2 worm cellular contexts compared by ENCODE assay signal in genomic region chrIV:16399017-16399416, ce11.
A peak's percentile ranks its signal among the peaks of the same experiment; 100 is the strongest.
TF ChIP-seq lines count a peak whose summit lies in the region.

No protein-coding gene starts in this region.

TF ChIP-seq in whole organism, L4 larva, 104 proteins besides CTCF, POLR2A, EP300 and RAD21 (continued from another document):
- TF ChIP-seq lim-7 (GFP tag; IDR thresholded peaks at IDR 0.05; lab: Robert Waterston, UW), result peak; percentile 87
- TF ChIP-seq dve-1 (tag; optimal IDR thresholded peaks at IDR 0.05; lab: Kevin White, UChicago; ENCODE audit: insufficient read depth), result peak; percentile 43
- peak; percentile 83 for TF ChIP-seq vab-7 (GFP tag; IDR thresholded peaks at IDR 0.05; lab: Robert Waterston, UW)
- no peak for TF ChIP-seq ama-1 (optimal IDR thresholded peaks at IDR 0.05; lab: Kevin White, UChicago)
- no peak for TF ChIP-seq lin-39 (tag; optimal IDR thresholded peaks at IDR 0.05; lab: Kevin White, UChicago)
- TF ChIP-seq snpc-1.2 (GFP tag; IDR thresholded peaks at IDR 0.05; lab: Robert Waterston, UW), result peak; percentile 97
- TF ChIP-seq lin-13 (GFP tag; optimal IDR thresholded peaks at IDR 0.05; lab: Kevin White, UChicago), result peak; percentile 27
- TF ChIP-seq hlh-11 (tag; optimal IDR thresholded peaks at IDR 0.05; lab: Kevin White, UChicago), result no peak
- no peak for TF ChIP-seq unc-62 (GFP tag; optimal IDR thresholded peaks at IDR 0.05 in 1 of 2; lab: Kevin White, UChicago)
- TF ChIP-seq unc-62 (tag; optimal IDR thresholded peaks at IDR 0.05; lab: Kevin White, UChicago), result no peak
- peak; percentile 74 for TF ChIP-seq T26A8.4 (GFP tag; IDR thresholded peaks at IDR 0.05; lab: Robert Waterston, UW)
- peak; percentile 10 for TF ChIP-seq nhr-6 (tag; optimal IDR thresholded peaks at IDR 0.05; lab: Kevin White, UChicago)
- peak; percentile 84 for TF ChIP-seq hmg-1.1 (GFP tag; IDR thresholded peaks at IDR 0.05; lab: Robert Waterston, UW)
- peak; percentile 56 for TF ChIP-seq F49E8.2 (tag; optimal IDR thresholded peaks at IDR 0.05; lab: Kevin White, UChicago; ENCODE audit: borderline replicate concordance)
- no peak for TF ChIP-seq ceh-28 (tag; optimal IDR thresholded peaks at IDR 0.05; lab: Kevin White, UChicago)
- TF ChIP-seq daf-12 (tag; optimal IDR thresholded peaks at IDR 0.05; lab: Kevin White, UChicago), result no peak
- TF ChIP-seq attf-4 (tag; optimal IDR thresholded peaks at IDR 0.05; lab: Kevin White, UChicago), result no peak
- TF ChIP-seq zfp-2 (tag; optimal IDR thresholded peaks at IDR 0.05; lab: Kevin White, UChicago), result peak; percentile 22
- TF ChIP-seq nhr-41 (GFP tag; IDR thresholded peaks at IDR 0.05; lab: Robert Waterston, UW), result 0 out of 2 replicates have a peak, but pooled peaks have one; percentile 39
- TF ChIP-seq mdt-29 (GFP tag; IDR thresholded peaks at IDR 0.05; lab: Robert Waterston, UW), result peak; percentile 29; the same call in 1 of the 2 replicates
- TF ChIP-seq nhr-77 (tag; optimal IDR thresholded peaks at IDR 0.05; lab: Kevin White, UChicago), result no peak
- peak; percentile 41 for TF ChIP-seq duxl-1 (tag; optimal IDR thresholded peaks at IDR 0.05; lab: Kevin White, UChicago; ENCODE audit: poor library complexity)
- peak; percentile 46 for TF ChIP-seq dmd-6 (GFP tag; IDR thresholded peaks at IDR 0.05; lab: Robert Waterston, UW)
- TF ChIP-seq jun-1 (tag; optimal IDR thresholded peaks at IDR 0.05; lab: Kevin White, UChicago), result no peak
- peak; percentile 53 for TF ChIP-seq nhr-48 (tag; optimal IDR thresholded peaks at IDR 0.05; lab: Kevin White, UChicago)
- 0 out of 2 replicates have a peak, but pooled peaks have one; percentile 47 for TF ChIP-seq lin-29 (GFP tag; IDR thresholded peaks at IDR 0.05; lab: Robert Waterston, UW)
- no peak for TF ChIP-seq nhr-25 (tag; optimal IDR thresholded peaks at IDR 0.05; lab: Kevin White, UChicago; ENCODE audit: borderline replicate concordance, insufficient read depth)
- TF ChIP-seq F37D6.2 (tag; optimal IDR thresholded peaks at IDR 0.05; lab: Kevin White, UChicago), result peak; percentile 27
- peak; percentile 74 for TF ChIP-seq mes-2 (tag; optimal IDR thresholded peaks at IDR 0.05; lab: Kevin White, UChicago; ENCODE audit: poor library complexity, severe bottlenecking)
- TF ChIP-seq madf-5 (GFP tag; IDR thresholded peaks at IDR 0.05; lab: Robert Waterston, UW), result peak; percentile 39 to 77; a peak in 2 of 4 replicates
- no peak for TF ChIP-seq ZK546.5 (tag; optimal IDR thresholded peaks at IDR 0.05; lab: Kevin White, UChicago)
- no peak for TF ChIP-seq ztf-7 (tag; optimal IDR thresholded peaks at IDR 0.05; lab: Kevin White, UChicago)
- 0 out of 2 replicates have a peak, but pooled peaks have one; percentile 12 for TF ChIP-seq ceh-44 (GFP tag; IDR thresholded peaks at IDR 0.05; lab: Robert Waterston, UW)
- no peak for TF ChIP-seq ceh-62 (tag; optimal IDR thresholded peaks at IDR 0.05; lab: Kevin White, UChicago)
- peak; percentile 56; the same call in 1 of the 2 replicates for TF ChIP-seq zip-11 (GFP tag; IDR thresholded peaks at IDR 0.05; lab: Robert Waterston, UW)
- no peak for TF ChIP-seq unc-39 (tag; optimal IDR thresholded peaks at IDR 0.05; lab: Kevin White, UChicago)
- peak; percentile 36 for TF ChIP-seq rbr-2 (tag; optimal IDR thresholded peaks at IDR 0.05; lab: Kevin White, UChicago)
- TF ChIP-seq dpl-1 (GFP tag; optimal IDR thresholded peaks at IDR 0.05; lab: Kevin White, UChicago), result no peak
- TF ChIP-seq F44E2.7 (GFP tag; IDR thresholded peaks at IDR 0.05; lab: Robert Waterston, UW), result 0 out of 2 replicates have a peak, but pooled peaks have one; percentile 58
- peak; percentile 57 for TF ChIP-seq unc-130 (GFP tag; optimal IDR thresholded peaks at IDR 0.05; lab: Kevin White, UChicago)
- peak; percentile 88 for TF ChIP-seq dmd-8 (GFP tag; IDR thresholded peaks at IDR 0.05; lab: Robert Waterston, UW)
- TF ChIP-seq lsy-2 (tag; optimal IDR thresholded peaks at IDR 0.05; lab: Kevin White, UChicago), result peak in 1 of 2 experiments; percentile 38
- peak; percentile 63; the same call in 1 of the 2 replicates for TF ChIP-seq lin-1 (GFP tag; IDR thresholded peaks at IDR 0.05; lab: Robert Waterston, UW)
- no peak for TF ChIP-seq skn-1 (tag; optimal IDR thresholded peaks at IDR 0.05; lab: Kevin White, UChicago)
- peak; percentile 96 for TF ChIP-seq Y105C5A.15 (GFP tag; IDR thresholded peaks at IDR 0.05; lab: Robert Waterston, UW)

TF ChIP-seq in whole organism, late embryonic, 69 proteins besides CTCF, POLR2A, EP300 and RAD21 (continued from another document):
- TF ChIP-seq nhr-11 (tag; optimal IDR thresholded peaks at IDR 0.05; lab: Kevin White, UChicago), result no peak
TF ChIP-seq in whole organism, late embryonic: peak in this region for 19.
